Worm (Caenorhabditis elegans) whole organism, L2 larva: ENCODE data around the gene plep-1.

Experiments used
- alr-1 ChIP-seq: fragments of 150-350 bp; optimal IDR thresholded peaks from 2 replicates; lab custom pipeline; 2014; ENCODE audit warnings: missing biosample characterization, missing genetic modification characterization
- ceh-82 ChIP-seq: fragments of 150-350 bp; optimal IDR thresholded peaks from 2 replicates; lab custom pipeline; 2014; ENCODE audit warnings: missing biosample characterization, missing genetic modification characterization
- egl-27 ChIP-seq: sonication (generic microtip); optimal IDR thresholded peaks from 3 replicates; lab custom pipeline; 2017; ENCODE audit warnings: missing biosample characterization, missing genetic modification reagents, missing genetic modification characterization
- fos-1 ChIP-seq: fragments of 150-350 bp; optimal IDR thresholded peaks from 2 replicates; lab custom pipeline; 2014; ENCODE audit warnings: missing biosample characterization, missing genetic modification characterization
- lin-13 ChIP-seq: fragments of 150-350 bp; optimal IDR thresholded peaks from 2 replicates; lab custom pipeline; 2014; ENCODE audit warnings: missing biosample characterization, missing genetic modification reagents, missing genetic modification characterization
- nhr-12 ChIP-seq: fragments of 150-350 bp; optimal IDR thresholded peaks from 2 replicates; lab custom pipeline; 2014; ENCODE audit warnings: missing biosample characterization, missing genetic modification characterization
- nhr-77 ChIP-seq: fragments of 150-350 bp; optimal IDR thresholded peaks from 2 replicates; lab custom pipeline; 2014; ENCODE audit warnings: missing biosample characterization, missing genetic modification characterization
- ztf-11 ChIP-seq: sonication (generic microtip); optimal IDR thresholded peaks from 2 replicates; lab custom pipeline; 2017; ENCODE audit warnings: missing biosample characterization, missing genetic modification characterization

DNA sequence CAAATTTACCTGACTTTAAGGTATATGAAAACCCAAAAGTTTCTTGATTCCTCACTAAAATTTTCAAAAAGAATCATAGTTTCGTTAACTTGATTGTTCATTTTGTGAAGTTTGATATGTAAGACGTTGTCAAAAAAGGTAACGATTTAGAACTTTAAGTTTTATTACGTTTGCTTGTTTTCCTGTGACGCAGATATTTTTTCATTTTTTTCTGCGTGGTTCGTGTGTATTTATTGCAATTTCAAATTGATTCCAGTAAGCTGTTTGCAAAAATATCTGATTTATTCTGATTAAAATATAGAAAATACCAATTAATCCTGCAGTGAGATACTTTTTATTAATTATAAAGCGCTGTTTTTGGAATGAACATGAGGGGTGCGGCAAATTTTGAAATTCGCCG, 4.0 kb upstream of the plep-1 start, which contains the start of gene srw-40:
- no peak for TF ChIP-seq lin-13 (GFP tag; lab: Kevin White, UChicago)
- TF ChIP-seq egl-27 (tag; lab: Kevin White, UChicago) = no peak
- TF ChIP-seq nhr-12 = no peak
- no peak for TF ChIP-seq nhr-77
- no peak for TF ChIP-seq ceh-82 (tag; lab: Kevin White, UChicago)
- no peak for TF ChIP-seq fos-1
- TF ChIP-seq ztf-11 (tag; lab: Kevin White, UChicago) = no peak
- no peak for TF ChIP-seq alr-1 (tag; lab: Kevin White, UChicago)
